Worm (Caenorhabditis elegans): Measurements from ENCODE around the gene gsp-2.

Gene gsp-2

DNA sequence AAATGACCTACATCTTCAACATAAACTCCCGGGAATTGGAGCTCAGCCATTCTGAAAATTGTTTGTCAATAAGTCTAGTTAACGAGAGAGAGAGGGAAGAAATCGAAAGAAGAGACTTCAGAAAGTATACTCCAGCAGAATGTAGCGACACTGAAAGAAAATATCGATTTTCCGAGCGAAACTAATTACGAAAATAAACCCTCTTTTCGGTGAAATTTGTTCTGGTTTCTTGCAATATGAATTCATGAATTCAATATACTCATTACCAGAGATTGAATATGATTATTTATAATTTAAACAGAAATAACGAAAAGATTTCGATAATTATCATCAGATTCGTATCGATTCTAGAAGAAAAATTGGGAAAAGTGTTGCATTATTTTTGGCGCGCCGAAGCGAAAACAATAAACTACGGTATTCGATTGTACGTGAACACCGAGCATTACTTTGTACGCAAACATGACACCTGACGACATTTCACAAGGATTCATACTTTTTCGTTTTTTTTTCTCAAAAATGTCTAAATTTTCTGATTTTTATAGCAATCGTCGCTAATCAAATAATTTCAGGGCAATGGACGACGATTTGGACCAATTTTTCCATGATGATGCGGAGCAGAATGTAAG, 45.3 kb downstream of the gsp-2 start, which contains the start of the genes hmg-4 and T20B12.3:
hmg-4 (minus strand) TSS at position 51 of the 626 bp plus-strand sequence.
T20B12.3 (plus strand) TSS at position 570 of the 626 bp plus-strand sequence.
- no peak for TF ChIP-seq unc-62 (GFP tag; optimal IDR thresholded peaks at IDR 0.05)

DNA sequence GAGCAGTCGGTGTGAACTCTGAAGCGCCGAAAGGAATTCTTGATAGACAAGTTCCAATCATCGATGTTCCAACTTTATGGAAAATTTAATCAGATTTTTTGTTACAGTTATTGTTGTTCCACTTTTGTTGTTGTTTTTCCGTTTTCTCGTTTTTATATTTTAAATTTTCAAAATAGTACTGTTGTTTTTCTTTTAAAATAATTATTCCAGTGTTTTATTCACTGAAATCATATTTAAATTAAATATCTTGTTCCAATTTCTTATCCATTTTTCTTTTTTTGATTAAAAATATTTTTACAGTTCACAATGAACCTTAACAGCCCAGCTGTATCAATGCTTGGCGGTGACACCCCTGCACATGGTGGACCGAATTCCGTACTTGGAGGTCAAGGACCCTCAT, 47.3 kb downstream of the gsp-2 start, which contains the start of gene tbp-1:
tbp-1 (plus strand) TSS at position 301 of the 400 bp plus-strand sequence.
- no peak for TF ChIP-seq unc-62 (GFP tag; optimal IDR thresholded peaks at IDR 0.05)

DNA sequence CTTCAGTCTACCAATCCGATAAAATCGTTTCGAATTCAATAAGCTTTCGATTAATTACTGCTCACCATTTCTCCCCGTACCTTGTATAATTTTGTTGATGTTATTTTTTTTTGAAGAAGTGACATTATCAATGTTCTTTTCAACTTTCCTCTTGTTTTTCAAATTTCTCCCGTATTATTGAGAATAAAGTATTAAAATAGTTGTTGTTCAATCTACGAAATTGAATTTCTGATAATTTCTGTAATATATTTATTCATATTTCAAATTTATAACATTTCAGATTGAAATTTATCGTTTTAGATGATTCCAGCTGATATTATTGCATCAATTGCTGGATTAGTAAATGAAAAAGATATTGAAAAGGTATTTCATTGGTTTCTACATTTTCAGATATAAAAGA, 49.5 kb downstream of the gsp-2 start, which contains the start of gene trd-1:
trd-1 (plus strand) TSS at position 301 of the 400 bp plus-strand sequence.
- no peak for TF ChIP-seq unc-62 (GFP tag; optimal IDR thresholded peaks at IDR 0.05)

DNA sequence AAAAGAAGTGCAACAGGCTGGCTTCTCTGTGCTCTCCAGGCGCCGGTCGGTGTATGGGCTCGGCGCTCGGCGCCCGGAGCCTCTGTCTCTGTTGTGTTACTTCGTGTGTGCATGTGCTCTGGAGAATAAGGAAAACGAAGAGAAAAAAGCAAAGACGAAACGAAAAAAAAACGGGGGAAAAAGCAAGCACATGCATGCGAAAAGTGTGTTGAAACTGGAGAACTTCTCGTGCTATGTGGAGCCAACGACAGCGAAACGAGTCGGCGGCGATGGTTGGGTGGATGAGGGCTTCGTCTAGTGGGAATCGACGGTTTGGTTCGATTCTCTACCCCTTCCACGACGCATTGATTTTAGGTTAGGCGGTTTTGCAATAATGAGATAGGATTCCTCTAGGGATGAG, 51.0 kb downstream of the gsp-2 start:
- TF ChIP-seq unc-62 (GFP tag; optimal IDR thresholded peaks at IDR 0.05), result no peak
